Worm (Caenorhabditis elegans) whole organism, mixed stage, embryonic: Measurements from ENCODE around the gene lbp-2.

Experiments used
- M03D4.4 ChIP-seq: sonication (generic microtip); optimal IDR thresholded peaks from 2 replicates; lab custom pipeline; 2017; ENCODE audit warnings: mild to moderate bottlenecking, missing genetic modification characterization, missing compliant biosample characterization
- bed-3 ChIP-seq: fragments of 200-800 bp; sonication (Bioruptor generic); optimal IDR thresholded peaks from 3 replicates; lab custom pipeline; 2018; ENCODE audit warnings: mild to moderate bottlenecking, missing genetic modification characterization, moderate library complexity, missing compliant biosample characterization
- blmp-1 ChIP-seq: fragments of 150-350 bp; optimal IDR thresholded peaks from 2 replicates; lab custom pipeline; 2014; ENCODE audit warnings: missing biosample characterization, missing genetic modification characterization
- ceh-39 ChIP-seq: fragments of 150-350 bp; optimal IDR thresholded peaks from 2 replicates; lab custom pipeline; 2014; ENCODE audit warnings: missing biosample characterization, missing genetic modification characterization
- ceh-83 ChIP-seq: fragments of 200-800 bp; sonication (Bioruptor generic); optimal IDR thresholded peaks from 2 replicates; lab custom pipeline; 2018; ENCODE audit warnings: mild to moderate bottlenecking, missing genetic modification characterization, missing compliant biosample characterization
- ces-1 ChIP-seq: fragments of 150-350 bp; optimal IDR thresholded peaks from 2 replicates; lab custom pipeline; 2014; ENCODE audit warnings: missing biosample characterization, missing genetic modification reagents, missing genetic modification characterization
- cnd-1 ChIP-seq: fragments of 200-800 bp; sonication (Bioruptor generic); optimal IDR thresholded peaks from 2 replicates; lab custom pipeline; 2018; ENCODE audit warnings: mild to moderate bottlenecking, missing genetic modification characterization, missing compliant biosample characterization
- drap-1 ChIP-seq: fragments of 200-800 bp; sonication (Bioruptor generic); optimal IDR thresholded peaks from 3 replicates; lab custom pipeline; 2018; ENCODE audit warnings: mild to moderate bottlenecking, missing genetic modification characterization, missing compliant biosample characterization
- elt-3 ChIP-seq: fragments of 150-350 bp; optimal IDR thresholded peaks from 2 replicates; lab custom pipeline; 2014; ENCODE audit warnings: missing biosample characterization, missing genetic modification characterization
- flh-1 ChIP-seq: fragments of 200-800 bp; sonication (Bioruptor generic); optimal IDR thresholded peaks from 2 replicates; lab custom pipeline; 2018; ENCODE audit warnings: mild to moderate bottlenecking, missing genetic modification characterization, moderate library complexity, missing compliant biosample characterization
- ham-2 ChIP-seq: fragments of 200-800 bp; sonication (Bioruptor generic); optimal IDR thresholded peaks from 2 replicates; lab custom pipeline; 2018; ENCODE audit warnings: mild to moderate bottlenecking, missing genetic modification characterization, missing compliant biosample characterization
- hlh-1 ChIP-seq: fragments of 150-350 bp; optimal IDR thresholded peaks from 2 replicates; lab custom pipeline; 2014; ENCODE audit warnings: missing biosample characterization, missing genetic modification reagents, missing genetic modification characterization
- lin-13 ChIP-seq: fragments of 150-350 bp; optimal IDR thresholded peaks from 2 replicates; lab custom pipeline; 2014; ENCODE audit warnings: missing biosample characterization, missing genetic modification characterization
- lin-32 ChIP-seq: fragments of 200-800 bp; sonication (Bioruptor generic); optimal IDR thresholded peaks from 2 replicates; lab custom pipeline; 2018; ENCODE audit warnings: mild to moderate bottlenecking, missing genetic modification characterization, missing compliant biosample characterization
- lsy-2 ChIP-seq: fragments of 150-350 bp; optimal IDR thresholded peaks from 2 replicates; lab custom pipeline; 2014; ENCODE audit warnings: missing biosample characterization, missing genetic modification characterization
- mls-2 ChIP-seq: sonication (generic microtip); optimal IDR thresholded peaks from 2 replicates; lab custom pipeline; 2016; ENCODE audit warnings: mild to moderate bottlenecking, missing genetic modification characterization, moderate library complexity, missing compliant biosample characterization
- nhr-2 ChIP-seq: fragments of 150-350 bp; optimal IDR thresholded peaks from 2 replicates; lab custom pipeline; 2014; ENCODE audit warnings: missing biosample characterization, missing genetic modification characterization
- nhr-237 ChIP-seq: fragments of 150-350 bp; optimal IDR thresholded peaks from 2 replicates; lab custom pipeline; 2014; ENCODE audit warnings: missing biosample characterization, missing genetic modification characterization
- nhr-76 ChIP-seq: sonication (generic microtip); optimal IDR thresholded peaks from 2 replicates; lab custom pipeline; 2017; ENCODE audit warnings: missing biosample characterization, missing genetic modification characterization
- pha-4 ChIP-seq: fragments of 150-350 bp; optimal IDR thresholded peaks from 2 replicates; lab custom pipeline; 2018; ENCODE audit warnings: missing biosample characterization, missing genetic modification reagents, missing genetic modification characterization
- sem-2 ChIP-seq: fragments of 200-800 bp; sonication (Bioruptor generic); optimal IDR thresholded peaks from 2 replicates; lab custom pipeline; 2018; ENCODE audit warnings: mild to moderate bottlenecking, missing genetic modification characterization, missing compliant biosample characterization
- snpc-4 ChIP-seq: fragments of 150-350 bp; optimal IDR thresholded peaks from 2 replicates; lab custom pipeline; 2014; ENCODE audit warnings: missing biosample characterization, missing genetic modification characterization
- sptf-1 ChIP-seq: sonication (generic microtip); optimal IDR thresholded peaks from 2 replicates; lab custom pipeline; 2017; ENCODE audit warnings: mild to moderate bottlenecking, missing genetic modification characterization, moderate library complexity, missing compliant biosample characterization
- tbx-8 ChIP-seq: fragments of 200-800 bp; sonication (Bioruptor generic); optimal IDR thresholded peaks from 2 replicates; lab custom pipeline; 2018; ENCODE audit warnings: mild to moderate bottlenecking, missing genetic modification characterization, moderate library complexity, missing compliant biosample characterization
- unc-120 ChIP-seq: sonication (generic microtip); optimal IDR thresholded peaks from 2 replicates; lab custom pipeline; 2017; ENCODE audit warnings: missing genetic modification characterization, missing compliant biosample characterization; ENCODE audit not compliant: poor library complexity, severe bottlenecking
- unc-39 ChIP-seq: fragments of 150-350 bp; optimal IDR thresholded peaks from 2 replicates; lab custom pipeline; 2014; ENCODE audit warnings: missing biosample characterization, missing genetic modification characterization
- unc-62 ChIP-seq: fragments of 150-350 bp; optimal IDR thresholded peaks from 2 replicates; lab custom pipeline; 2014; ENCODE audit warnings: missing biosample characterization, missing genetic modification reagents, missing genetic modification characterization
- zip-8 ChIP-seq: fragments of 150-350 bp; optimal IDR thresholded peaks from 2 replicates; lab custom pipeline; 2014; ENCODE audit warnings: missing biosample characterization, missing genetic modification characterization
- ztf-11 ChIP-seq: fragments of 150-350 bp; optimal IDR thresholded peaks from 2 replicates; lab custom pipeline; 2014; ENCODE audit warnings: missing biosample characterization, missing genetic modification characterization

lbp-2 gene

DNA sequence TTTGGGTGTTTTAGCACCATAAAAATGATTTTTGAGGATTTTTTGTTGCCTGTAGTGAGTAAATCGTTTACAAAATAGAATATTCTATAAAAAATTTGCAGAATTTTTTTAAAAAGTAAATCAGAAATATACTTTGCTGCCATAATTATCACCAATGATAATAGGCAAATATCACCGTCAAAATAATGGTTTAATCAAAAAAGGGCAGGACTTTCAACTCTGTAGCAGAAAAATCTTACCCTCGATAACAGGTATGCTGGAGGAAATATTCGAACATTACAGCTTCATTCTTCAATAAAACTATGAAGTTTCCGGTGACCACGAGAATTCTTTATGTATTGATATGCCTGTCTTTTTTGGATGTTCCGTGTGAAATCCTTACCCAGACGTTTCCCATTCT, 28.8 kb downstream of the lbp-2 start, which contains the start of gene K09C4.4:
K09C4.4 (plus strand) TSS at position 301 of the 400 bp plus-strand sequence.
- TF ChIP-seq tbx-8: no peak
- TF ChIP-seq sptf-1 (tag; lab: Kevin White, UChicago): no peak
- TF ChIP-seq mls-2 (tag; lab: Kevin White, UChicago): no peak
- TF ChIP-seq hlh-1: no peak
- no peak for TF ChIP-seq blmp-1 (tag; lab: Kevin White, UChicago)
- no peak for TF ChIP-seq pha-4 (tag; lab: Kevin White, UChicago)
- no peak for TF ChIP-seq unc-120 (tag; lab: Kevin White, UChicago)
- TF ChIP-seq ces-1 (GFP tag; lab: Kevin White, UChicago): no peak
- TF ChIP-seq snpc-4 (tag; lab: Kevin White, UChicago): no peak
- no peak for TF ChIP-seq ceh-39 (tag; lab: Kevin White, UChicago)
- no peak for TF ChIP-seq lin-13 (tag; lab: Kevin White, UChicago)
- no peak for TF ChIP-seq elt-3 (tag; lab: Kevin White, UChicago)
- no peak for TF ChIP-seq unc-39 (tag; lab: Kevin White, UChicago)

DNA sequence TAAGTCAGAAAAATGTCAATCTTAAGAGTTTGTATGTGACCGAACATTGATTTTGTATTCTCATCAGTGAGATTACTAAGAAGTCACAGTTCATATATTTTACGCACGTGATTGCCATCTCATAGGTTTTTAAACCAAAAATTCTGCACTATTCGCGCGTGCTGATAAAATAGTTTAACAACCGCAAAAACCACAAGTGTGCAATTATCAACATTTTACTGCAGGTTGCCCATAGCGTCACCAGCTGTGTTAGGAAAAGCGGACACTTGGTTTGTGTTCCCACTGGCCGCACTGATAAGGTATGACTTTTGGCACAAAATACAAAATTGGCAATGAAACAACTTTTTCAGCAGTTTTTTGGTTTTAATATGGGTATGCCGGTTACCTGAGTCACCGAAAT, 29.7 kb downstream of the lbp-2 start:
- TF ChIP-seq flh-1 (GFP tag; lab: Kevin White, UChicago) (no peak), nhr-237 (tag; lab: Kevin White, UChicago) (no peak), sptf-1 (tag; lab: Kevin White, UChicago) (no peak), ces-1 (GFP tag; lab: Kevin White, UChicago) (no peak), ham-2 (GFP tag; lab: Kevin White, UChicago) (no peak), blmp-1 (tag; lab: Kevin White, UChicago) (no peak), lin-13 (tag; lab: Kevin White, UChicago) (no peak), hlh-1 (no peak), unc-120 (tag; lab: Kevin White, UChicago) (no peak), nhr-2 (no peak), sem-2 (GFP tag; lab: Kevin White, UChicago) (no peak)
- TF ChIP-seq, all 35 proteins: peak for 0

DNA sequence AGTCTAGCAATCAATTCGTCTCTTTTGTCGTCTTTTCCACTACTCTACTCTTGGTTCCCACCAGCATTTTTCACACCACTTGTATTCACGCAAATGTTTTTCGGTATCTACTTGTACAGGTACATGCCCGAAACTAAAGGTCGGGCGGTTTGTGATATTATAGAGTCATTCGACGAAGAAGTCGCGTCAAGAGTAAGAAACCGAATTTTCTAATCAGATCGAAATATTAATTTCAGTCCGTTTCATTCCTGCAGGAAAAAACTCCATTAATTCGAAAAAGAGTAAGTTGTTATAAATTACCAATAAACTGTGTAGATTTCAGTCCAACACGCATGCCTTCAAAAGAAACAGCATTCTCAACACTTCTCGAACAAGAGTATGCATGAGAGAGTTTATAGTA, 31.5 kb downstream of the lbp-2 start:
- TF ChIP-seq M03D4.4 (tag; lab: Kevin White, UChicago) (no peak), lin-32 (GFP tag; lab: Kevin White, UChicago) (no peak), unc-62 (GFP tag; lab: Kevin White, UChicago) (no peak), nhr-76 (no peak), lin-13 (tag; lab: Kevin White, UChicago) (no peak), mls-2 (tag; lab: Kevin White, UChicago) (no peak), zip-8 (no peak), snpc-4 (tag; lab: Kevin White, UChicago) (no peak), pha-4 (tag; lab: Kevin White, UChicago) (no peak), nhr-2 (no peak), ztf-11 (tag; lab: Kevin White, UChicago) (no peak), nhr-237 (tag; lab: Kevin White, UChicago) (no peak), elt-3 (tag; lab: Kevin White, UChicago) (no peak), cnd-1 (tag; lab: Kevin White, UChicago) (no peak), lsy-2 (tag; lab: Kevin White, UChicago) (no peak), blmp-1 (tag; lab: Kevin White, UChicago) (no peak), tbx-8 (no peak)

DNA sequence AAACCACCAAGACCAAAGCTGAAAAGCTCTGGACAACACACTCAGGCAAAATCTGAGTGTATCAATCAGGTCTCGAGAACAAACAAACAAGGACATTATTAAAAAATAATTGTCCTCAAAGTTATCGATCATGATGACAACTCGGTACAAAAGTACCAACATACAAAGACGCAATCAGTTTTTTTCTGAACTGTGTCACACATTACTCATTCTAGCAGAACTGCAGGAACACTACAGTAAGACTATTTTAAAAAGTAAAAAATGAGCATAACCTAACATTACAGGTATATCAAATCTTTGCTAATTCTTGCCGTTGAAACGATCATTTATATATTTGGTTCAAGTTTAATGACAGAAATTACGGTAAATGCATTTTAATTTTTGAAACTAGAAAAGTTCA, 35.8 kb downstream of the lbp-2 start, which contains the start of gene K09C4.2:
K09C4.2 (plus strand) TSS at position 301 of the 400 bp plus-strand sequence.
- no peak for TF ChIP-seq sptf-1 (tag; lab: Kevin White, UChicago)
- no peak for TF ChIP-seq blmp-1 (tag; lab: Kevin White, UChicago)
- TF ChIP-seq nhr-2: no peak
- no peak for TF ChIP-seq flh-1 (GFP tag; lab: Kevin White, UChicago)
- TF ChIP-seq unc-62 (GFP tag; lab: Kevin White, UChicago): no peak
- TF ChIP-seq mls-2 (tag; lab: Kevin White, UChicago): no peak
- TF ChIP-seq hlh-1: no peak
- no peak for TF ChIP-seq ceh-83 (GFP tag; lab: Kevin White, UChicago)
- no peak for TF ChIP-seq drap-1
- TF ChIP-seq unc-39 (tag; lab: Kevin White, UChicago): no peak
- TF ChIP-seq M03D4.4 (tag; lab: Kevin White, UChicago): no peak
- no peak for TF ChIP-seq ceh-39 (tag; lab: Kevin White, UChicago)
- no peak for TF ChIP-seq lsy-2 (tag; lab: Kevin White, UChicago)
- TF ChIP-seq cnd-1 (tag; lab: Kevin White, UChicago): no peak

DNA sequence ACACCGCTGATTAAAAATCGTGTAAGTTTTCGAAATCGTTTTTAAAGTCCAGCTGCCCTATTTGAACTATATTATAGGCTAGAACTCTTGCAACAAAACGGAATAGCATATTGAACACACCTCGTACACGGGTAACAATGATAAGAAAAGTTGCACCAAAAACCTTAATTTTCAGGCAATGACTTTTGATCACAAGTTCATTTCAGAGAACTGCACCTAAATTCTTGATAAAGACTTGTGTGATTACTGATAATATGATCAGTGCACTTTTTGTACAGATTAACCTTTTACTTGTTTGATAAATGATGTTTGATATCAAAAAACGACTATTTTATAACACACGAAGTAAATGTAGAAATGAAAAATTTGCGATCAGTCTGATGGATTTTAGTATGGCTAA, 37.4 kb downstream of the lbp-2 start:
- TF ChIP-seq unc-62 (GFP tag; lab: Kevin White, UChicago) (no peak), blmp-1 (tag; lab: Kevin White, UChicago) (no peak), sem-2 (GFP tag; lab: Kevin White, UChicago) (no peak), ceh-83 (GFP tag; lab: Kevin White, UChicago) (no peak), ceh-39 (tag; lab: Kevin White, UChicago) (no peak), lin-32 (GFP tag; lab: Kevin White, UChicago) (no peak), flh-1 (GFP tag; lab: Kevin White, UChicago) (no peak), bed-3 (no peak), drap-1 (no peak), unc-120 (tag; lab: Kevin White, UChicago) (no peak)
- TF ChIP-seq, all 35 proteins: peak for 0
